Fruit fly (Drosophila melanogaster) whole organism, embryonic: ENCODE results near the gene CG31360.

Source experiments
- Bgb ChIP-seq: fragments of 200-800 bp; sonication (Bioruptor generic); IDR thresholded peaks from 2 replicates; pipeline ENCODE4 v1.3.6; 2022; ENCODE audit warnings: missing biosample characterization, missing genetic modification characterization; ENCODE audit not compliant: partially characterized antibody
- CG10209 ChIP-seq: fragments of 200-800 bp; sonication (Bioruptor generic); optimal IDR thresholded peaks from 3 replicates; lab custom pipeline; 2017; ENCODE audit warnings: missing biosample characterization, mild to moderate bottlenecking, missing genetic modification characterization, missing genetic modification reagents
- CG1024 ChIP-seq: fragments of 200-800 bp; sonication (Bioruptor generic); IDR thresholded peaks from 2 replicates; pipeline ENCODE4 v1.3.6; 2022; ENCODE audit warnings: missing biosample characterization, missing genetic modification characterization
- CG10654 ChIP-seq: fragments of 200-800 bp; sonication (Bioruptor generic); optimal IDR thresholded peaks from 2 replicates; lab custom pipeline; 2016; ENCODE audit warnings: missing biosample characterization, missing genetic modification characterization
- CG11504 ChIP-seq: fragments of 200-800 bp; sonication (Bioruptor generic); optimal IDR thresholded peaks from 3 replicates; lab custom pipeline; 2019; ENCODE audit warnings: missing biosample characterization, mild to moderate bottlenecking, missing genetic modification characterization, moderate library complexity
- CG1233 ChIP-seq: fragments of 200-800 bp; sonication (Bioruptor generic); optimal IDR thresholded peaks from 4 replicates; lab custom pipeline; 2018; ENCODE audit warnings: missing biosample characterization, mild to moderate bottlenecking, missing genetic modification characterization
- CG1529 ChIP-seq: fragments of 200-800 bp; sonication (Bioruptor generic); optimal IDR thresholded peaks from 3 replicates; lab custom pipeline; 2018; ENCODE audit warnings: missing biosample characterization, missing genetic modification characterization
- CG15479 ChIP-seq: fragments of 200-800 bp; sonication (Bioruptor generic); optimal IDR thresholded peaks from 3 replicates; lab custom pipeline; 2019; ENCODE audit warnings: missing biosample characterization, mild to moderate bottlenecking, missing genetic modification characterization, moderate library complexity
- CG15601 ChIP-seq: fragments of 200-800 bp; sonication (Bioruptor generic); optimal IDR thresholded peaks from 3 replicates; lab custom pipeline; 2019; ENCODE audit warnings: missing biosample characterization, mild to moderate bottlenecking, missing genetic modification characterization, moderate library complexity
- CG17361 ChIP-seq: fragments of 200-800 bp; sonication (Bioruptor generic); IDR thresholded peaks from 3 replicates; pipeline ENCODE4 v1.3.6; 2022; ENCODE audit warnings: missing biosample characterization, missing genetic modification characterization
- CG18599 ChIP-seq: fragments of 200-800 bp; sonication (Bioruptor generic); optimal IDR thresholded peaks from 3 replicates; lab custom pipeline; 2017; ENCODE audit warnings: missing biosample characterization, missing genetic modification characterization, mild to moderate bottlenecking, moderate library complexity, missing genetic modification reagents
- CG18619 ChIP-seq: fragments of 200-800 bp; sonication (Bioruptor generic); optimal IDR thresholded peaks from 3 replicates; lab custom pipeline; 2017; ENCODE audit warnings: missing biosample characterization, mild to moderate bottlenecking, missing genetic modification characterization
- CG2120 ChIP-seq: fragments of 200-800 bp; sonication (Bioruptor generic); optimal IDR thresholded peaks from 3 replicates; lab custom pipeline; 2016; ENCODE audit warnings: missing biosample characterization, missing genetic modification characterization
- CG3847 ChIP-seq: fragments of 200-800 bp; sonication (Bioruptor generic); IDR thresholded peaks from 2 replicates; pipeline ENCODE4 v1.3.6; 2022; ENCODE audit warnings: missing biosample characterization, missing genetic modification characterization
- CG4854 ChIP-seq: fragments of 200-800 bp; sonication (Bioruptor generic); optimal IDR thresholded peaks from 2 replicates; lab custom pipeline; 2016; ENCODE audit warnings: missing biosample characterization, missing genetic modification characterization, inconsistent platforms
- CG6175 ChIP-seq: fragments of 200-800 bp; sonication (Bioruptor generic); IDR thresholded peaks from 3 replicates; pipeline ENCODE4 v1.3.6; 2022; ENCODE audit warnings: missing biosample characterization, missing genetic modification characterization
- CG6765 ChIP-seq: fragments of 200-800 bp; sonication (Bioruptor generic); optimal IDR thresholded peaks from 3 replicates; lab custom pipeline; 2017; ENCODE audit warnings: missing biosample characterization, mild to moderate bottlenecking, missing genetic modification characterization
- CG8388 ChIP-seq: fragments of 200-800 bp; sonication (Bioruptor generic); optimal IDR thresholded peaks from 2 replicates; lab custom pipeline; 2019; ENCODE audit warnings: missing biosample characterization, mild to moderate bottlenecking, missing genetic modification characterization, moderate library complexity
- CG9609 ChIP-seq: fragments of 200-800 bp; sonication (Bioruptor generic); optimal IDR thresholded peaks from 3 replicates; lab custom pipeline; 2016; ENCODE audit warnings: missing biosample characterization, missing genetic modification characterization
- CG9932 ChIP-seq: fragments of 200-800 bp; sonication (Bioruptor generic); IDR thresholded peaks from 2 replicates; pipeline ENCODE4 v1.3.6; 2022; ENCODE audit warnings: missing biosample characterization, missing genetic modification characterization
- CrebB ChIP-seq: fragments of 200-800 bp; sonication (Bioruptor generic); optimal IDR thresholded peaks from 3 replicates; lab custom pipeline; 2018; ENCODE audit warnings: missing biosample characterization, mild to moderate bottlenecking, missing genetic modification characterization
- Dad ChIP-seq: fragments of 200-800 bp; sonication (Bioruptor generic); optimal IDR thresholded peaks from 3 replicates; lab custom pipeline; 2016; ENCODE audit warnings: missing biosample characterization, missing genetic modification characterization
- Deaf1 ChIP-seq: fragments of 200-800 bp; optimal IDR thresholded peaks from 3 replicates; lab custom pipeline; 2019; ENCODE audit warnings: missing biosample characterization, mild to moderate bottlenecking, missing genetic modification characterization, moderate library complexity
- Ets65A ChIP-seq: fragments of 200-800 bp; sonication (Bioruptor generic); peaks from one replicate; lab custom pipeline; 2016; ENCODE audit warnings: missing biosample characterization, missing genetic modification characterization
- MESR4 ChIP-seq: fragments of 200-800 bp; sonication (Bioruptor generic); optimal IDR thresholded peaks from 2 replicates; lab custom pipeline; 2018; ENCODE audit warnings: missing biosample characterization, mild to moderate bottlenecking, missing genetic modification characterization, moderate library complexity
- Nf-YC ChIP-seq: fragments of 200-800 bp; optimal IDR thresholded peaks from 3 replicates; lab custom pipeline; 2019; ENCODE audit warnings: missing biosample characterization, mild to moderate bottlenecking, missing genetic modification characterization, moderate library complexity
- Opbp ChIP-seq: fragments of 200-800 bp; sonication (Bioruptor generic); IDR thresholded peaks from 3 replicates; pipeline ENCODE4 v1.3.6; 2022; ENCODE audit warnings: missing biosample characterization, missing genetic modification characterization; ENCODE audit not compliant: partially characterized antibody
- Optix ChIP-seq: fragments of 200-800 bp; sonication (Bioruptor generic); IDR thresholded peaks from 3 replicates; pipeline ENCODE4 v1.3.6; 2022; ENCODE audit warnings: missing biosample characterization, missing genetic modification characterization
- Sin3A ChIP-seq: fragments of >200 bp; optimal IDR thresholded peaks from 2 replicates; lab custom pipeline; 2018
- Sox100B ChIP-seq: fragments of 200-800 bp; sonication (Bioruptor generic); optimal IDR thresholded peaks from 3 replicates; lab custom pipeline; 2018; ENCODE audit warnings: missing biosample characterization, mild to moderate bottlenecking, missing genetic modification characterization
- Trl ChIP-seq, 3 experiments: fragments of >200 bp in 2 of 3; fragments of 200-800 bp in 1 of 3; sonication (Bioruptor generic) in 1 of 3; optimal IDR thresholded peaks; 2 replicates in 1 of 3; 3 replicates in 2 of 3; lab custom pipeline; 2016 to 2017; ENCODE audit warnings: missing biosample characterization in 1 of 3, missing genetic modification characterization in 1 of 3
- Xrp1 ChIP-seq: fragments of 200-800 bp; sonication (Bioruptor generic); IDR thresholded peaks from 2 replicates; pipeline ENCODE4 v1.3.6; 2022; ENCODE audit warnings: missing biosample characterization, missing genetic modification characterization
- bcd ChIP-seq: fragments of 200-800 bp; sonication (Bioruptor generic); optimal IDR thresholded peaks from 2 replicates; lab custom pipeline; 2017; ENCODE audit warnings: missing biosample characterization, mild to moderate bottlenecking, missing genetic modification characterization
- dati ChIP-seq: fragments of 200-800 bp; sonication (Bioruptor generic); IDR thresholded peaks from 2 replicates; pipeline ENCODE4 v1.3.6; 2022; ENCODE audit warnings: missing biosample characterization, missing genetic modification characterization
- disco-r ChIP-seq: fragments of 200-800 bp; sonication (Bioruptor generic); optimal IDR thresholded peaks from 2 replicates; lab custom pipeline; 2016; ENCODE audit warnings: missing biosample characterization, missing genetic modification characterization
- fd96Cb ChIP-seq: fragments of 200-800 bp; sonication (Bioruptor generic); optimal IDR thresholded peaks from 2 replicates; lab custom pipeline; 2018; ENCODE audit warnings: missing biosample characterization, mild to moderate bottlenecking, missing genetic modification characterization, moderate library complexity
- fu2 ChIP-seq: fragments of 200-800 bp; sonication (Bioruptor generic); optimal IDR thresholded peaks from 2 replicates; lab custom pipeline; 2016; ENCODE audit warnings: missing biosample characterization, missing genetic modification characterization
- ham ChIP-seq: fragments of 200-800 bp; sonication (Bioruptor generic); IDR thresholded peaks from 2 replicates; pipeline ENCODE4 v1.3.6; 2022; ENCODE audit warnings: missing biosample characterization, missing genetic modification characterization
- her ChIP-seq: fragments of 200-800 bp; sonication (Bioruptor generic); optimal IDR thresholded peaks from 2 replicates; lab custom pipeline; 2016; ENCODE audit warnings: missing biosample characterization, missing genetic modification characterization
- jing ChIP-seq: fragments of 200-800 bp; sonication (Bioruptor generic); optimal IDR thresholded peaks from 2 replicates; lab custom pipeline; 2018; ENCODE audit warnings: missing biosample characterization, mild to moderate bottlenecking, missing genetic modification characterization
- mam ChIP-seq: fragments of 200-800 bp; sonication (Bioruptor generic); optimal IDR thresholded peaks from 3 replicates; lab custom pipeline; 2016; ENCODE audit warnings: missing biosample characterization, missing genetic modification characterization
- nau ChIP-seq: fragments of 200-800 bp; sonication (Bioruptor generic); optimal IDR thresholded peaks from 3 replicates; lab custom pipeline; 2017; ENCODE audit warnings: missing biosample characterization, mild to moderate bottlenecking, missing genetic modification characterization, missing genetic modification reagents
- oc ChIP-seq: fragments of 200-800 bp; sonication (Bioruptor generic); optimal IDR thresholded peaks from 2 replicates; lab custom pipeline; 2018; ENCODE audit warnings: missing biosample characterization, mild to moderate bottlenecking, missing genetic modification characterization, moderate library complexity
- pita ChIP-seq: fragments of 200-800 bp; sonication (Bioruptor generic); optimal IDR thresholded peaks from 2 replicates; lab custom pipeline; 2017; ENCODE audit warnings: missing biosample characterization, mild to moderate bottlenecking, missing genetic modification characterization
- pros ChIP-seq: fragments of 200-800 bp; sonication (Bioruptor generic); optimal IDR thresholded peaks from 3 replicates; lab custom pipeline; 2019; ENCODE audit warnings: missing biosample characterization, mild to moderate bottlenecking, missing genetic modification characterization, moderate library complexity
- salm ChIP-seq: fragments of 200-800 bp; sonication (Bioruptor generic); optimal IDR thresholded peaks from 2 replicates; lab custom pipeline; 2018; ENCODE audit warnings: missing biosample characterization, mild to moderate bottlenecking, missing genetic modification characterization
- sug ChIP-seq: fragments of 200-800 bp; optimal IDR thresholded peaks from 2 replicates; lab custom pipeline; 2019; ENCODE audit warnings: missing biosample characterization, mild to moderate bottlenecking, missing genetic modification characterization, moderate library complexity
- tin ChIP-seq: fragments of 200-800 bp; sonication (Bioruptor generic); optimal IDR thresholded peaks from 3 replicates; lab custom pipeline; 2016; ENCODE audit warnings: missing biosample characterization, missing genetic modification characterization
- ttk ChIP-seq: fragments of 200-800 bp; sonication (Bioruptor generic); IDR thresholded peaks from 2 replicates; pipeline ENCODE4 v2.1.2; 2022; ENCODE audit warnings: missing biosample characterization, missing genetic modification characterization
- tup ChIP-seq: fragments of 200-800 bp; sonication (Bioruptor generic); optimal IDR thresholded peaks from 2 replicates; lab custom pipeline; 2016; ENCODE audit warnings: missing biosample characterization, mild to moderate bottlenecking, missing genetic modification characterization, moderate library complexity

CG31360 gene

dm6 chr3R:17647444-17647843, 37.5 kb upstream of the CG31360 start, which contains the start of gene CG14322 (continued):
- no peak for TF ChIP-seq CG18619 (GFP tag; lab: Kevin White, UChicago)
- TF ChIP-seq CG4854 (GFP tag; lab: Kevin White, UChicago) = no peak
- peak; percentile 32 for TF ChIP-seq CG2120 (GFP tag; lab: Kevin White, UChicago)
- TF ChIP-seq CG3847 = peak; percentile 48
- TF ChIP-seq CG10209 (GFP tag; lab: Kevin White, UChicago) = no peak
- TF ChIP-seq CG9932 (GFP tag; lab: Robert Waterston, UW) = peak; percentile 65
- no peak for TF ChIP-seq oc
- TF ChIP-seq mam (GFP tag; lab: Kevin White, UChicago) = peak; percentile 22
- no peak for TF ChIP-seq CG9609 (GFP tag; lab: Kevin White, UChicago)
- no peak for TF ChIP-seq Dad (GFP tag; lab: Kevin White, UChicago)
- peak; percentile 6 for TF ChIP-seq sug
- peak; percentile 17 for TF ChIP-seq tin (GFP tag; lab: Kevin White, UChicago)
- no peak for TF ChIP-seq salm (tag; lab: Kevin White, UChicago)
- TF ChIP-seq disco-r (GFP tag; lab: Kevin White, UChicago) = no peak
- TF ChIP-seq Ets65A (GFP tag; lab: Kevin White, UChicago) = peak; percentile 27
- peak; percentile 62 for TF ChIP-seq CG15479 (GFP tag; lab: Kevin White, UChicago)
- TF ChIP-seq CG1233 (GFP tag; lab: Kevin White, UChicago) = no peak
- TF ChIP-seq Bgb = peak; percentile 31; the same call in 1 of the 2 replicates
- TF ChIP-seq fd96Cb (tag; lab: Kevin White, UChicago) = no peak
- TF ChIP-seq CG1024 (GFP tag; lab: Robert Waterston, UW) = no peak
- no peak for TF ChIP-seq CG6765 (GFP tag; lab: Kevin White, UChicago)
- TF ChIP-seq CG6175 = no peak
- peak; percentile 25 for TF ChIP-seq CG11504
- no peak for TF ChIP-seq CG17361 (GFP tag; lab: Robert Waterston, UW)
- peak; percentile 23; the same call in 2 of the 3 replicates for TF ChIP-seq Opbp (GFP tag; lab: Robert Waterston, UW)
- TF ChIP-seq MESR4 (GFP tag; lab: Kevin White, UChicago) = peak; percentile 12
- no peak for TF ChIP-seq fu2 (GFP tag; lab: Kevin White, UChicago)
- no peak for TF ChIP-seq tup (GFP tag; lab: Kevin White, UChicago)
- no peak for TF ChIP-seq CG18599 (GFP tag; lab: Kevin White, UChicago)
- TF ChIP-seq her (GFP tag; lab: Kevin White, UChicago) = no peak
- TF ChIP-seq Sox100B (GFP tag; lab: Kevin White, UChicago) = no peak
- TF ChIP-seq, all 482 proteins: peak for 77

- peak; percentile 80 for TF ChIP-seq Deaf1 (tag; lab: Kevin White, UChicago)
- peak; percentile 70 for TF ChIP-seq pros
- peak in 1 of 2 experiments; percentile 46 for TF ChIP-seq Trl (optimal IDR thresholded peaks at IDR 0.05; lab: Kevin White, UChicago)
- TF ChIP-seq Trl (GFP tag; optimal IDR thresholded peaks at IDR 0.05; lab: Kevin White, UChicago) = no peak
- peak; percentile 13 for TF ChIP-seq Nf-YC (tag; lab: Kevin White, UChicago)
- no peak for TF ChIP-seq CG15601 (tag; lab: Kevin White, UChicago)
- TF ChIP-seq CG1529 (GFP tag; lab: Kevin White, UChicago) = no peak
Observed at dm6 chr3R:17653879-17654278, 31.0 kb upstream of the CG31360 start.

DNA sequence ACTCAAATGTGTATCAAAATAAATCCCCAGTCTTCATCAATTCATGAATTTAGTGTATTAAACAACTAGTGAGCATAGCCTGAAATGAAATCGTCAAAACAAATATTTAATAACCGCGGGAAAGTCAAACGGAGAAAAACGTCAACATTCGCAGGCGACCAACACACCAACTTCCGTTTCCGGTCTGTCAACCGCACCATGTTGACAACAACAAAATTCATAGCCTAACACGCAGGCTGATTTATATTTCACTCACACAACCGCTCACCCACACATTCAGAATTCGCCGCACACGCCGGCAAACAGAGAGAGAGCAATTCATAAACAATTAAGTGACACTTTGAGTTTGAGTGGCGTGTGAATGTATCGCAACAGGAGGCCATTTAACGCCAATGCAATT, 29.9 kb upstream of the CG31360 start:
- TF ChIP-seq CrebB (tag; lab: Kevin White, UChicago) = peak; percentile 44
- TF ChIP-seq ham (GFP tag; lab: Robert Waterston, UW) = no peak
- TF ChIP-seq nau (GFP tag; lab: Kevin White, UChicago) = peak; percentile 15
- TF ChIP-seq Xrp1 (GFP tag; lab: Robert Waterston, UW) = no peak
- no peak for TF ChIP-seq dati (GFP tag; lab: Robert Waterston, UW)
- peak; percentile 3 for TF ChIP-seq bcd (GFP tag; lab: Kevin White, UChicago)
- no peak; the same call in 2 of the 3 replicates for TF ChIP-seq Optix (GFP tag; lab: Robert Waterston, UW)
- no peak for TF ChIP-seq ttk (GFP tag; lab: Robert Waterston, UW)
- TF ChIP-seq Sin3A (lab: Kevin White, UChicago) = no peak
- TF ChIP-seq CG8388 (GFP tag; lab: Kevin White, UChicago) = peak; percentile 48
- TF ChIP-seq CG10654 (GFP tag; lab: Kevin White, UChicago) = no peak
- no peak for TF ChIP-seq jing (GFP tag; lab: Kevin White, UChicago)
- no peak for TF ChIP-seq pita (GFP tag; lab: Kevin White, UChicago)
